Worm (Caenorhabditis elegans) whole organism, L1 larva: Measurements from ENCODE around the gene B0454.26.

Experiments
- C04F5.9 ChIP-seq: sonication (generic microtip); optimal IDR thresholded peaks from 2 replicates; lab custom pipeline; 2016; ENCODE audit warnings: missing genetic modification characterization, missing compliant biosample characterization
- F16B12.6 ChIP-seq: fragments of 150-350 bp; optimal IDR thresholded peaks from 2 replicates; lab custom pipeline; 2014; ENCODE audit warnings: missing biosample characterization, missing genetic modification characterization
- alr-1 ChIP-seq: fragments of 200-800 bp; sonication (Bioruptor generic); optimal IDR thresholded peaks from 2 replicates; lab custom pipeline; 2018; ENCODE audit warnings: borderline replicate concordance, mild to moderate bottlenecking, missing genetic modification characterization, missing compliant biosample characterization
- aly-2 ChIP-seq: fragments of 150-350 bp; optimal IDR thresholded peaks from 2 replicates; lab custom pipeline; 2014; ENCODE audit warnings: missing biosample characterization, missing genetic modification characterization
- ceh-63 ChIP-seq: fragments of 200-800 bp; sonication (Bioruptor generic); optimal IDR thresholded peaks from 2 replicates; lab custom pipeline; 2018; ENCODE audit warnings: mild to moderate bottlenecking, missing genetic modification characterization, missing compliant biosample characterization
- ceh-90 ChIP-seq: sonication (generic microtip); optimal IDR thresholded peaks from 2 replicates; lab custom pipeline; 2016; ENCODE audit warnings: missing genetic modification characterization, missing compliant biosample characterization
- efl-1 ChIP-seq, 4 experiments: fragments of 150-350 bp; optimal IDR thresholded peaks in 3 of 4; peaks in 1 of 4; 1 replicate in 1 of 4; 2 replicates in 3 of 4; lab custom pipeline; 2014; ENCODE audit warnings: missing biosample characterization in 2 of 4, missing genetic modification characterization in 2 of 4, missing genetic modification reagents in 2 of 4
- efl-3 ChIP-seq: fragments of 200-800 bp; sonication (Bioruptor generic); optimal IDR thresholded peaks from 2 replicates; lab custom pipeline; 2018; ENCODE audit warnings: mild to moderate bottlenecking, missing genetic modification characterization, missing compliant biosample characterization
- egl-13 ChIP-seq: sonication (generic microtip); optimal IDR thresholded peaks from 2 replicates; lab custom pipeline; 2016; ENCODE audit warnings: missing genotype, missing genetic modification reagents, missing genetic modification characterization, missing compliant biosample characterization
- egl-27 ChIP-seq, 2 experiments: fragments of 150-350 bp in 1 of 2; sonication (generic microtip); optimal IDR thresholded peaks; 3 replicates each; lab custom pipeline; 2017 to 2018; ENCODE audit warnings: missing biosample characterization in 2 of 2, missing genetic modification characterization in 2 of 2, missing genetic modification reagents in 2 of 2
- fkh-4 ChIP-seq: sonication (generic microtip); optimal IDR thresholded peaks from 2 replicates; lab custom pipeline; 2016; ENCODE audit warnings: missing compliant biosample characterization, missing genetic modification characterization, borderline replicate concordance
- fkh-8 ChIP-seq: sonication (generic microtip); optimal IDR thresholded peaks from 2 replicates; lab custom pipeline; 2016; ENCODE audit warnings: mild to moderate bottlenecking, missing genetic modification characterization, missing compliant biosample characterization
- grh-1 ChIP-seq: fragments of 200-800 bp; sonication (Bioruptor generic); IDR thresholded peaks from 2 replicates; pipeline ENCODE4 v1.3.6; 2022; ENCODE audit warnings: missing genetic modification reagents, missing genetic modification characterization, missing compliant biosample characterization
- hpl-2 ChIP-seq: fragments of 150-350 bp; optimal IDR thresholded peaks from 2 replicates; lab custom pipeline; 2014; ENCODE audit warnings: missing biosample characterization, missing genetic modification reagents, missing genetic modification characterization
- irx-1 ChIP-seq: sonication (generic microtip); optimal IDR thresholded peaks from 2 replicates; lab custom pipeline; 2016; ENCODE audit warnings: missing genetic modification characterization, missing compliant biosample characterization
- jun-1 ChIP-seq: fragments of 150-350 bp; optimal IDR thresholded peaks from 2 replicates; lab custom pipeline; 2014; ENCODE audit warnings: missing biosample characterization, missing genetic modification reagents, missing genetic modification characterization
- lir-3 ChIP-seq: sonication (generic microtip); optimal IDR thresholded peaks from 2 replicates; lab custom pipeline; 2016; ENCODE audit warnings: mild to moderate bottlenecking, missing genetic modification characterization, moderate library complexity, missing compliant biosample characterization; ENCODE audit not compliant: poor library complexity
- mep-1 ChIP-seq: fragments of 150-350 bp; optimal IDR thresholded peaks from 2 replicates; lab custom pipeline; 2014; ENCODE audit warnings: missing biosample characterization, missing genetic modification characterization
- nhr-11 ChIP-seq: fragments of 150-350 bp; optimal IDR thresholded peaks from 2 replicates; lab custom pipeline; 2014; ENCODE audit warnings: missing biosample characterization, missing genetic modification characterization
- nhr-19 ChIP-seq: fragments of 200-800 bp; sonication (Bioruptor generic); conservative IDR thresholded peaks from 2 replicates; pipeline ENCODE4 v1.3.6; 2022; ENCODE audit warnings: missing genetic modification characterization, missing compliant biosample characterization
- nhr-20 ChIP-seq: sonication (generic microtip); optimal IDR thresholded peaks from 2 replicates; lab custom pipeline; 2016; ENCODE audit warnings: mild to moderate bottlenecking, missing genetic modification characterization, missing compliant biosample characterization
- nhr-237 ChIP-seq: fragments of 150-350 bp; optimal IDR thresholded peaks from 2 replicates; lab custom pipeline; 2014; ENCODE audit warnings: missing biosample characterization, missing genetic modification characterization
- nhr-47 ChIP-seq: sonication (generic microtip); optimal IDR thresholded peaks from 2 replicates; lab custom pipeline; 2016; ENCODE audit warnings: mild to moderate bottlenecking, missing genetic modification characterization, moderate library complexity, missing compliant biosample characterization
- nhr-77 ChIP-seq: fragments of 150-350 bp; optimal IDR thresholded peaks from 2 replicates; lab custom pipeline; 2014; ENCODE audit warnings: missing biosample characterization, missing genetic modification characterization
- nhr-84 ChIP-seq: sonication (generic microtip); optimal IDR thresholded peaks from 2 replicates; lab custom pipeline; 2017; ENCODE audit warnings: missing biosample characterization, missing genetic modification characterization
- nhr-85 ChIP-seq: sonication (generic microtip); peaks from one replicate; lab custom pipeline; 2016; ENCODE audit warnings: missing genetic modification characterization, inconsistent platforms, missing compliant biosample characterization
- pag-3 ChIP-seq: sonication (generic microtip); optimal IDR thresholded peaks from 2 replicates; lab custom pipeline; 2017; ENCODE audit warnings: missing genetic modification characterization, mild to moderate bottlenecking, missing compliant biosample characterization, antibody characterized with exemption, borderline replicate concordance; ENCODE audit not compliant: insufficient read depth
- pax-3 ChIP-seq: fragments of 200-800 bp; sonication (Bioruptor generic); optimal IDR thresholded peaks from 2 replicates; lab custom pipeline; 2018; ENCODE audit warnings: mild to moderate bottlenecking, missing genetic modification characterization, moderate library complexity, missing compliant biosample characterization
- tbx-2 ChIP-seq: sonication (generic microtip); optimal IDR thresholded peaks from 2 replicates; lab custom pipeline; 2016; ENCODE audit warnings: missing genetic modification characterization, missing compliant biosample characterization
- tlp-1 ChIP-seq: fragments of 150-350 bp; optimal IDR thresholded peaks from 2 replicates; lab custom pipeline; 2014; ENCODE audit warnings: missing biosample characterization, missing genetic modification characterization
- unc-30 ChIP-seq: sonication (generic microtip); optimal IDR thresholded peaks from 2 replicates; lab custom pipeline; 2017; ENCODE audit warnings: missing biosample characterization, missing genetic modification characterization
- xbp-1 ChIP-seq: sonication (generic microtip); optimal IDR thresholded peaks from 2 replicates; lab custom pipeline; 2016; ENCODE audit warnings: missing genetic modification characterization, missing compliant biosample characterization
- ztf-4 ChIP-seq: fragments of 150-350 bp; optimal IDR thresholded peaks from 2 replicates; lab custom pipeline; 2014; ENCODE audit warnings: missing biosample characterization, missing genetic modification characterization

The B0454.26 gene

DNA sequence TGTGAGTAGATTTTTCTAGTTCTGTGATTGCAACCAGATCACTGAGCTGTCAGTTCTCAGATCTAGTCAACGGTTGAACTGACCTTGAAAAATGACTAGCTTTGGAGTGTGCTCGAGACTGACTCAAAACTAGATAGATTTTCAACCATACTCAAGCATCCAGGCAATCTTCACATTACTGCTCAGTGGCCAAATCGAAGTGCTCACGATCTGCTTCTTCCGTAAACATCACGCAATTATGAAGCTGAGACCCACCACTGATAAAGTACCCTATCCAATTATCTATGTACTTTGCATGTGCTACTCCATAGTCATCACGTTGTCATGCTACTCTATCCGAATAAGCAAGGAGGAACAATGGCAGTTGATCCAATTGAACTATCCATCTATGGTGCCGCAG is 13.0 kb upstream of the B0454.26 start:
- TF ChIP-seq hpl-2 (GFP tag; lab: Kevin White, UChicago) (no peak), lir-3 (no peak), ceh-90 (tag; lab: Kevin White, UChicago) (no peak), xbp-1 (tag; lab: Kevin White, UChicago) (no peak), grh-1 (GFP tag; lab: Robert Waterston, UW) (no peak)

DNA sequence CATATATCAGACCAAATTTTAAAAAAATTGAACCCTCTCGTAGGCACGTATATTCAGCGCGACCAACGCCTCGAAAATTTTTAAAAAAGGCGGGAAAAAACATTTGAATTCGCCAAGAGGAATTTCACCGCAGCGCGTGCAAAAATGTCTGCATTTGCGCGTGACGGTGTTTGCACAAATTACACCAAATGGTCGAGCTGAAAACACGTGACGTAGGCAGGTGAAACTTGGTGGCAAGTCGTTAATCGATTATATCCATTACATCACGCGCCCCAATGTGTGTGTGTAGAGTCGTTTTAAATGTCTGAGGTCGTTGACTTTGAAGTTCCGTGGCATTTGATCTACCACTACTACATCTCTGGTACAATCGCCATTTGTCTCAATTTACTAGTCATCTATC is 12.3 kb upstream of the B0454.26 start, which contains the start of gene sri-31:
Gene sri-31 (plus strand): TSS at position 301 of the 400 bp plus-strand sequence.
- TF ChIP-seq nhr-11 (tag; lab: Kevin White, UChicago) (no peak), aly-2 (tag; lab: Kevin White, UChicago) (no peak), F16B12.6 (tag; lab: Kevin White, UChicago) (no peak), fkh-4 (tag; lab: Kevin White, UChicago) (no peak), nhr-20 (tag; lab: Kevin White, UChicago) (no peak), nhr-237 (tag; lab: Kevin White, UChicago) (no peak), nhr-84 (tag; lab: Kevin White, UChicago) (no peak), ztf-4 (no peak), nhr-19 (GFP tag; lab: Robert Waterston, UW) (no peak)
- TF ChIP-seq, all 84 proteins: peak for 0

DNA sequence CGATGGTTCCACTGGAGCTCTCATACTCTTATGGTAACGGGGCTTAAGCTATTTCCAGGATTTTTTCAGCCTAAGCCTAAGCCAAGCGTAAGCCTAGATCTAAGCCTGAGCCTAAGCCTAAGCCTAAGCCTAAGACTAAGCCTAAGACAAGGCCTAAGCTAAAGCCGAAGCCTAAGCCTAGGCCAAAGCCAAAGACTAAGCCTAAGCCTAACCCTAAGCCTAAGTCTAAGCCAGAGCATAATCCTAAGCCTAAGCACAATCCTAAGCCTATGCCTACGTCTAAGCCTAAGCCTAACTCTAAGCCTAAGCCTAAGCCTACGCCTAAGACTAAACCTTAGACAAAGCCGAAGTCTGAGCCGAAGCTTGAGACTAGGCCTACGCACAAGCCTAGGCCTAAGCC is 10.6 kb upstream of the B0454.26 start:
- TF ChIP-seq pag-3 (tag; lab: Kevin White, UChicago) = no peak
- TF ChIP-seq nhr-84 (tag; lab: Kevin White, UChicago) = no peak
- no peak for TF ChIP-seq nhr-85 (tag; lab: Kevin White, UChicago)

DNA sequence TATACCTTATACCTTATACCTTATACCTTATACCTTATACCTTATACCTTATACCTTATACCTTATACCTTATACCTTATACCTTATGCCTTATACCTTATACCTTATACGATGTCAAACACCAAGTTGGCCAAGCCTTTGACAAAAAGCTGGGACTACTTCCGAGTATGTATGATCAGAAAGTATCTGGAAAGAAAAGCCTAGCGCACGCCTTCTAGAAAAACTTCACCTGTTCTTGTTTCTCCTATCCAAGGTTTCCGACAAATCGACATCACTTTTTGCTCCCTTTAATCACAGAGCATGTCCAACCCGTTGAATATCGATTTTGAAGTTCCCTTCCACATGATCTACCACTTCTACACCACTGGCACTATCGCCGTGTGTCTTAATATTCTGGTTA is 10.0 kb upstream of the B0454.26 start, which contains the start of gene sri-28:
Gene sri-28 (plus strand): TSS at position 301 of the 400 bp plus-strand sequence.
- TF ChIP-seq ceh-63 (GFP tag; lab: Kevin White, UChicago) (no peak), pag-3 (tag; lab: Kevin White, UChicago) (no peak), jun-1 (tag; lab: Kevin White, UChicago) (no peak), nhr-47 (tag; lab: Kevin White, UChicago) (no peak), nhr-237 (tag; lab: Kevin White, UChicago) (no peak), tbx-2 (no peak), C04F5.9 (tag; lab: Kevin White, UChicago) (no peak), F16B12.6 (tag; lab: Kevin White, UChicago) (no peak)

DNA sequence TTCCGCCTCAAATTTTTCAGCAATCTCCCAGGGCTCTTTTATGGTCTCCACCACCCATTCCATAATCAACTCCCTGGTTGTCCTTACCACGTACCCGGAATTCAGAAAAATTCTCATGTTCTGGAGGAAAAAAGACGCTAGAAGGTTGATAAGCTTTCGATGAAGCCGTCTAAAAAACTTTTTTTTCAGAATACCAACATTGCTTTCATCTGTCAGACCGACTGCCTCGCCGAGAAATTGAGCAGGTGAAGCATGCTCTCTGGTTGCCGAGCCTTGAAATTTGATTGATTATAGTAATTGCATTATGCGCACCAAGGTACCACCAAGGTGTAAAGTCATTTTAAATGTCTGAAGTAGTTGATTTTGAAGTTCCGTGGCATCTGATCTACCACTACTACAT is 7.5 kb upstream of the B0454.26 start, which contains the start of gene sri-30:
Gene sri-30 (plus strand): TSS at position 301 of the 400 bp plus-strand sequence.
- TF ChIP-seq nhr-77 (tag; lab: Kevin White, UChicago) (no peak), egl-27 (tag; optimal IDR thresholded peaks at IDR 0.05; lab: Kevin White, UChicago) (no peak), irx-1 (tag; lab: Kevin White, UChicago) (no peak), C04F5.9 (tag; lab: Kevin White, UChicago) (no peak), unc-30 (tag; lab: Kevin White, UChicago) (no peak), egl-13 (no peak), fkh-8 (no peak), pax-3 (tag; lab: Kevin White, UChicago) (no peak), pag-3 (tag; lab: Kevin White, UChicago) (no peak), alr-1 (tag; lab: Kevin White, UChicago) (no peak)

DNA sequence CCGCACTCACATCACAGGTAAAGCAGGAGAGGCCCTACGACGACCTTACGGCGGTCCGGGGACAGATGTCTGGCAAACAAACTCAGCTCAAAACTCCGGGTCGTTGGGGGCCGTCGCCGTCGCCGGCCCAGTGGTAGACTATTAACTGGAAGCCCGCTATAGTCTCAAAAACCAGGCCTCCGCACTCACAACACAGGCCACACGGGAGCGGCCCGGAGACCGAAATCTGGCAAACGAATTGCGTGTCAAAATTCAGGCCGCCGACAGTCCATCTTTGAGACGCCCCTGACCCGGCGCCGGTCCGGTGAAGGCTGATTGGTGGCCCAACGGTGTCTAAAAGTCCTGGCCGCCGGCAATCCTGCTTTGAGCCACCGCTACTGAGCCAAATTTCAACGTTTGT is 7.1 kb upstream of the B0454.26 start:
- TF ChIP-seq ztf-4 = no peak
- TF ChIP-seq C04F5.9 (tag; lab: Kevin White, UChicago) = no peak
- no peak for TF ChIP-seq mep-1 (tag; lab: Kevin White, UChicago)
- no peak for TF ChIP-seq efl-3 (GFP tag; lab: Kevin White, UChicago)
- no peak for TF ChIP-seq unc-30 (tag; lab: Kevin White, UChicago)
- TF ChIP-seq tlp-1 = no peak
- TF ChIP-seq efl-1 (optimal IDR thresholded peaks at IDR 0.05; lab: Kevin White, UChicago) = no peak
- no peak for TF ChIP-seq efl-1 (GFP tag; optimal IDR thresholded peaks at IDR 0.05 in 1 of 2; lab: Kevin White, UChicago)
